Worm (Caenorhabditis elegans) whole organism, L3 larva: ENCODE results near the gene cct-8.
"Not testable (repeated sequence)": the region's sequence is repeated elsewhere in the genome, so short reads cannot be mapped to it uniquely, and the experiment has no call there.

Experiments used
- R02D3.7 ChIP-seq: fragments of 150-350 bp; optimal IDR thresholded peaks from 2 replicates; lab custom pipeline; 2014; ENCODE audit warnings: missing biosample characterization, missing genetic modification characterization
- ZK546.5 ChIP-seq: sonication (generic microtip); optimal IDR thresholded peaks from 2 replicates; lab custom pipeline; 2017; ENCODE audit warnings: missing biosample characterization, missing genetic modification characterization
- ama-1 ChIP-seq: fragments of 150-350 bp; optimal IDR thresholded peaks from 2 replicates; lab custom pipeline; 2018
- ceh-16 ChIP-seq: sonication (generic microtip); optimal IDR thresholded peaks from 2 replicates; lab custom pipeline; 2017; ENCODE audit warnings: missing biosample characterization, missing genetic modification characterization
- ceh-28 ChIP-seq: fragments of 150-350 bp; optimal IDR thresholded peaks from 2 replicates; lab custom pipeline; 2014; ENCODE audit warnings: missing biosample characterization, missing genetic modification reagents, missing genetic modification characterization
- ceh-82 ChIP-seq: fragments of 150-350 bp; optimal IDR thresholded peaks from 2 replicates; lab custom pipeline; 2014; ENCODE audit warnings: missing biosample characterization, missing genetic modification characterization
- daf-12 ChIP-seq: fragments of 150-350 bp; optimal IDR thresholded peaks from 2 replicates; lab custom pipeline; 2014; ENCODE audit warnings: missing biosample characterization, missing genetic modification reagents, missing genetic modification characterization
- egl-5 ChIP-seq: fragments of 150-350 bp; optimal IDR thresholded peaks from 2 replicates; lab custom pipeline; 2017; ENCODE audit warnings: missing biosample characterization, missing genetic modification reagents, missing genetic modification characterization, inconsistent platforms
- elt-1 ChIP-seq: fragments of 150-350 bp; optimal IDR thresholded peaks from 2 replicates; lab custom pipeline; 2014; ENCODE audit warnings: missing biosample characterization, missing genetic modification characterization
- elt-2 ChIP-seq: sonication (generic microtip); optimal IDR thresholded peaks from 2 replicates; lab custom pipeline; 2016; ENCODE audit warnings: missing genetic modification reagents, mild to moderate bottlenecking, missing genetic modification characterization, missing compliant biosample characterization
- eor-1 ChIP-seq, 2 experiments: fragments of 150-350 bp; optimal IDR thresholded peaks; 2 replicates each; lab custom pipeline; 2014 to 2018; ENCODE audit warnings: missing biosample characterization in 2 of 2, missing genetic modification characterization in 2 of 2
- fkh-10 ChIP-seq: sonication (generic microtip); optimal IDR thresholded peaks from 2 replicates; lab custom pipeline; 2017; ENCODE audit warnings: missing biosample characterization, missing genetic modification reagents, missing genetic modification characterization
- fkh-2 ChIP-seq: fragments of 150-350 bp; optimal IDR thresholded peaks from 2 replicates; lab custom pipeline; 2014; ENCODE audit warnings: missing biosample characterization, missing genetic modification reagents, missing genetic modification characterization
- jun-1 ChIP-seq: fragments of 150-350 bp; optimal IDR thresholded peaks from 2 replicates; lab custom pipeline; 2014; ENCODE audit warnings: missing biosample characterization, missing genetic modification reagents, missing genetic modification characterization
- lin-39 ChIP-seq: fragments of 150-350 bp; optimal IDR thresholded peaks from 2 replicates; lab custom pipeline; 2018; ENCODE audit warnings: missing biosample characterization, missing genetic modification reagents, missing genetic modification characterization
- lsy-12 ChIP-seq: sonication (generic microtip); optimal IDR thresholded peaks from 2 replicates; lab custom pipeline; 2016; ENCODE audit warnings: mild to moderate bottlenecking, missing genetic modification characterization, missing compliant biosample characterization
- mml-1 ChIP-seq: fragments of 150-350 bp; sonication (generic microtip); optimal IDR thresholded peaks from 3 replicates; lab custom pipeline; 2014; ENCODE audit warnings: missing biosample characterization, missing genetic modification characterization
- nhr-11 ChIP-seq: fragments of 150-350 bp; optimal IDR thresholded peaks from 2 replicates; lab custom pipeline; 2014; ENCODE audit warnings: missing biosample characterization, missing genetic modification characterization
- nhr-12 ChIP-seq: fragments of 150-350 bp; optimal IDR thresholded peaks from 2 replicates; lab custom pipeline; 2014; ENCODE audit warnings: missing biosample characterization, missing genetic modification characterization
- nhr-237 ChIP-seq: fragments of 150-350 bp; optimal IDR thresholded peaks from 2 replicates; lab custom pipeline; 2014; ENCODE audit warnings: missing biosample characterization, missing genetic modification characterization
- nhr-25 ChIP-seq: sonication (generic microtip); optimal IDR thresholded peaks from 2 replicates; lab custom pipeline; 2017; ENCODE audit warnings: missing biosample characterization, missing genetic modification characterization
- nhr-28 ChIP-seq: fragments of 150-350 bp; optimal IDR thresholded peaks from 2 replicates; lab custom pipeline; 2014; ENCODE audit warnings: missing biosample characterization, missing genetic modification characterization
- nhr-67 ChIP-seq: fragments of 150-350 bp; optimal IDR thresholded peaks from 2 replicates; lab custom pipeline; 2014; ENCODE audit warnings: missing biosample characterization, missing genetic modification characterization
- nhr-76 ChIP-seq: fragments of 150-350 bp; sonication (generic microtip); optimal IDR thresholded peaks from 5 replicates; lab custom pipeline; 2014; ENCODE audit warnings: missing biosample characterization, missing genetic modification characterization
- nhr-77 ChIP-seq: fragments of 150-350 bp; optimal IDR thresholded peaks from 2 replicates; lab custom pipeline; 2014; ENCODE audit warnings: missing biosample characterization, missing genetic modification characterization
- snpc-4 ChIP-seq: fragments of 150-350 bp; optimal IDR thresholded peaks from 2 replicates; lab custom pipeline; 2014; ENCODE audit warnings: missing biosample characterization, missing genetic modification characterization
- unc-39 ChIP-seq: sonication (generic microtip); optimal IDR thresholded peaks from 4 replicates; lab custom pipeline; 2017; ENCODE audit warnings: missing biosample characterization, missing genetic modification characterization
- unc-62 ChIP-seq: fragments of 150-350 bp; sonication (generic microtip); optimal IDR thresholded peaks from 4 replicates; lab custom pipeline; 2014; ENCODE audit warnings: missing biosample characterization, missing genetic modification reagents, missing genetic modification characterization
- zag-1 ChIP-seq: fragments of 150-350 bp; optimal IDR thresholded peaks from 2 replicates; lab custom pipeline; 2014; ENCODE audit warnings: missing biosample characterization, missing genetic modification characterization
- ztf-4 ChIP-seq: fragments of 150-350 bp; optimal IDR thresholded peaks from 2 replicates; lab custom pipeline; 2014; ENCODE audit warnings: missing biosample characterization, missing genetic modification characterization

The cct-8 gene

DNA sequence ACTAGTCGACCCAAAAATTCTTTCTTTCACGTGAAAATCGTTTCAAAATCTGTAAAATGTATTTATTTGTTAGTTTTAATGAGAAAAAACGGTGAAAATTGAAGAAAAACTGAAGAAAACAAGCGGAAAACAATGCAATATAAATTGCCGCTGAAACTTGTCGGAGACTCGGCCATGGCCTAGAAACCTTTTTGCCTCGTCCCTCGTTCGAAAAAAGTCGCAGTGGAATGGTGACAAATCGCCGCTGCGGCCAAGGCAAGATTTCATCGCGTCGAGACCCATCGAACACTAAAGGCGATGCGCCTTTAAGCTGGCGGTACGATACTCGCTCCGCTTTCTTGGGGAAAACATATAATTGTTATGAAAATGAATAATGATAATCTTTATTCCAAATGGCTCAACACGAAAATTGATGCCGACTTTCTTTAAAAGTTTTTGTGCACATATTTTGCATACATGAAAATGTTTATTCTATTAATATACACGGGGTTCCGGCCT is 42.0 kb downstream of the cct-8 start, which contains the start of gene Y55F3AM.21:
Gene Y55F3AM.21 (minus strand): TSS at position 51 of the 498 bp plus-strand sequence.
- not testable (repeated sequence) for TF ChIP-seq ztf-4; nhr-11 (tag; lab: Kevin White, UChicago); unc-39 (tag; lab: Kevin White, UChicago)

DNA sequence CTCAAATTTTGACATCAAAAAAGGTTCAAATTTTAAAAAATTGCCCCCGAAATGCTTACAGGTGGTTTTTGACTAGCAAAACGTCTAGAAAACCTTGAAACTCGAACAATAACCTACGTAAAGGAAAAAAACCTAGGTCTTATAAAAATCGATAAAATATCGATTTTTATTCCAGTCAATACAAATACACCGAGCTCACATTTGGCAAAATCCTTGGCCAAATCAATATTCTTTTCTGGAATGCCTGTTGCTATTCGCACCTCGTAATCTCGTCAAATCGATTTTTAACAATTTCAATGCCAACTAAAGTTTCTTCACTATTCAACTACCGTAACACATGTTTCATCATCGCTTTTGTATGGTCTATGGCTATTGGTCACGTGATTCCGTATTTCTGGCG is 46.7 kb downstream of the cct-8 start:
- TF ChIP-seq jun-1 (tag; lab: Kevin White, UChicago) = no peak
- no peak for TF ChIP-seq mml-1 (tag; lab: Kevin White, UChicago)
- no peak for TF ChIP-seq nhr-76 (tag; lab: Kevin White, UChicago)
- peak; percentile 53 for TF ChIP-seq ceh-28

DNA sequence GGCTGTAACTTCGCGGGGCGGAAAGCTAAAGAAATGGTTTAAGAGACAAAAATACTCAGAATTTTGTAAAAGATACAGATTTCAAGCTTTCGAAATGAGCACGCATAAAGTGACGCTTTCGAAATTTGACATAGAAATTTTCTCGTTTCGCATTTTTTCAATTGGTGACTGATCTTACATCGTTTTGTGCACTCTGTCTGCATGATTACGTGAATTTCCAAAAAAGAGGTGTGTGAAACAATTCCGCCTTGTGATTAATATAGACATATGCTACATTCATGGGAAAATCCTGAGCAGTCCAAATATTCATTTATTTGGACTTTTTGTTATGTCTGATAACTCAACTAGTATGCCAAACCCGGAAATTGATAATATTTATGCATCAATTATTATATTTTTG is 48.0 kb downstream of the cct-8 start, which contains the start of gene srx-12:
Gene srx-12 (plus strand): TSS at position 301 of the 400 bp plus-strand sequence.
- TF ChIP-seq snpc-4 (tag; lab: Kevin White, UChicago) = no peak
- no peak for TF ChIP-seq nhr-11 (tag; lab: Kevin White, UChicago)
- no peak for TF ChIP-seq elt-2 (tag; lab: Kevin White, UChicago)
- no peak for TF ChIP-seq daf-12 (tag; lab: Kevin White, UChicago)
- TF ChIP-seq zag-1 (tag; lab: Kevin White, UChicago) = no peak
- no peak for TF ChIP-seq R02D3.7 (tag; lab: Kevin White, UChicago)
- no peak for TF ChIP-seq ceh-82
- no peak for TF ChIP-seq unc-62
- no peak for TF ChIP-seq nhr-76 (tag; lab: Kevin White, UChicago)
- TF ChIP-seq ZK546.5 (tag; lab: Kevin White, UChicago) = no peak
- no peak for TF ChIP-seq lsy-12 (tag; lab: Kevin White, UChicago)
- no peak for TF ChIP-seq fkh-2 (tag; lab: Kevin White, UChicago)
- TF ChIP-seq nhr-237 (tag; lab: Kevin White, UChicago) = no peak
- TF ChIP-seq elt-1 (tag; lab: Kevin White, UChicago) = no peak
- no peak for TF ChIP-seq jun-1 (tag; lab: Kevin White, UChicago)
- TF ChIP-seq unc-39 (tag; lab: Kevin White, UChicago) = no peak
- TF ChIP-seq egl-5 (tag; lab: Kevin White, UChicago) = no peak
- no peak for TF ChIP-seq lin-39 (tag; lab: Kevin White, UChicago)

DNA sequence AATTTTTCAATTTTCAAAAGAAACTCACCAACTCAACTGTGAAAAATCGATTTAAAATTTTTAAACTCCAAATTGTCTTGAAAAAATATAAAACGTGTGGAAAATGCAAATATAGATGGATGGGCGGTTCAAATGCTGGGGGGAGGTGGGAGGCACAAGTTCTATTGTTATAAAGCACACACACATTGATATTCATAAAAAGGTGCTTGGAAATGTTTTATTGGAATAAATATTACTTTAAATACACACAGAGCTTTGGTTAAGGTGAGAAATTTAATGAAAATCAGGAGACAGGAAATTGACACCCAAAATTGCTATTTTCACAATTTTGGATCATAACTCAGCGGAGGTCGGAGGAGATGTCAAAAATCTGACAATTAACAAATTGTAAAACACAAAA is 49.4 kb downstream of the cct-8 start, which contains the start of gene Y55F3AM.11:
Gene Y55F3AM.11 (minus strand): TSS at position 101 of the 400 bp plus-strand sequence.
- TF ChIP-seq daf-12 (tag; lab: Kevin White, UChicago) (no peak), snpc-4 (tag; lab: Kevin White, UChicago) (no peak), ama-1 (lab: Kevin White, UChicago) (no peak), ceh-28 (no peak), eor-1 (tag; optimal IDR thresholded peaks at IDR 0.05; lab: Kevin White, UChicago) (no peak), fkh-2 (tag; lab: Kevin White, UChicago) (no peak), elt-1 (tag; lab: Kevin White, UChicago) (no peak), nhr-12 (tag; lab: Kevin White, UChicago) (no peak)

DNA sequence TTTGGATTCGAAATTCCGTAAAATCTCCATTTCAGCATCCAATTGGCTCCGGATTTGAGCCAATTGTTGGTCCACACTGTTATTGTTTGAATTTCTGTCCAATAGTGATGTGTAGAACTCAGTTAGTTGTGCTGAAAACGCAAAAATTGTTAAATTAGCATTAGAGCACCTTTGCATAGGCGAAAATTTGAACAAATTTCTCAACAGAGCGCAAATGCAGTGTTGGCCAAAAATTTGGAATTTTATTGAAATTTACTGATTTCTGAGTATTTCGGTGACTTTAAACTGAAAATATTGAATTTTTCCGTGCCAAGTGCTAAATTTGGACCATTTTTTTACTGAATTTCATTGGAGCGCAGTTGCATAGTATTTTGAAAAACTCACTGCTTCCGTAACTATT is 53.2 kb downstream of the cct-8 start:
- TF ChIP-seq nhr-28 (tag; lab: Kevin White, UChicago) (no peak), nhr-67 (tag; lab: Kevin White, UChicago) (no peak)
- TF ChIP-seq, all 47 proteins: peak for 0

DNA sequence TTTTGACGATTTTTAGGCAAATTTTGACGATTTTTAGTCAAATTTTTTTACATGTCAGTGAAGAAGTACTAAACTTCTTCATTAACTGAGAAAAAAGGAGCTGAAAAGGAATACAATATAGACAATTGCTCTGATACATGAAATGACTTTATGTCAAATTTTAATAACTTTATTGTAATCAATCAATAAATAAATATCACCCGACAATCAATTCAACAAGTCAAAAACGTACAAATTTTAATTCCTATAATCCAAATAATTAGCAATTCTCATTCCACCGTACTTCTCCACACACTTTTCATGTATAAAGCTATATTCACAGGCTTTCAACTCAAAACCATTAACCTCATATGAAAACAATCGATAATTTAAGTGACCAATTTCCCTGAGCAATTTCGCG is 55.2 kb downstream of the cct-8 start:
- TF ChIP-seq fkh-10 (GFP tag; lab: Kevin White, UChicago) = no peak
- TF ChIP-seq nhr-76 (tag; lab: Kevin White, UChicago) = no peak
- TF ChIP-seq nhr-77 (tag; lab: Kevin White, UChicago) = no peak
- TF ChIP-seq ceh-16 (tag; lab: Kevin White, UChicago) = no peak
- TF ChIP-seq nhr-25 = no peak
- no peak for TF ChIP-seq ceh-28
- no peak for TF ChIP-seq jun-1 (tag; lab: Kevin White, UChicago)
